Worm (Caenorhabditis elegans): ENCODE results near the gene tbh-1.

tbh-1 gene

DNA sequence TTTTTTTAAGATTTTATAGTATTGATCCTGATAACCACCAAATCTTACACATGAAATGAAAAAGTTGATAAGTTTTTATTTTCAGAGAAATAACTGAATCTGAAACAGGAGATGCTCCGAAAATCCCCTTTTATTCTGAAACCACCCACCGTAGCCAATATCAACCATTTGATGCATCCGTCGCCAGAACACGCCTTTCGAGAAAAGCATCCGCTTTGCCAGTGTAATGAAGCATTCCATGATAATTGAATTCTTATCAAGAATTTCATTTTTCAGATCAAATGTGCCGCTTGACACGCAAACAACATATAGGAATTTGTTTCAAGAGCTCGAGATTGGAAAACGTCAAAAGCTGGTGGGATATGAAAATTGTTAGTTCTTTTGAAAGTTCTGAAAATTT lies at the start of gene tbh-1:
tbh-1 (minus strand) TSS at position 101 of the 400 bp plus-strand sequence.
- TF ChIP-seq unc-62 (GFP tag; optimal IDR thresholded peaks at IDR 0.05), result no peak

DNA sequence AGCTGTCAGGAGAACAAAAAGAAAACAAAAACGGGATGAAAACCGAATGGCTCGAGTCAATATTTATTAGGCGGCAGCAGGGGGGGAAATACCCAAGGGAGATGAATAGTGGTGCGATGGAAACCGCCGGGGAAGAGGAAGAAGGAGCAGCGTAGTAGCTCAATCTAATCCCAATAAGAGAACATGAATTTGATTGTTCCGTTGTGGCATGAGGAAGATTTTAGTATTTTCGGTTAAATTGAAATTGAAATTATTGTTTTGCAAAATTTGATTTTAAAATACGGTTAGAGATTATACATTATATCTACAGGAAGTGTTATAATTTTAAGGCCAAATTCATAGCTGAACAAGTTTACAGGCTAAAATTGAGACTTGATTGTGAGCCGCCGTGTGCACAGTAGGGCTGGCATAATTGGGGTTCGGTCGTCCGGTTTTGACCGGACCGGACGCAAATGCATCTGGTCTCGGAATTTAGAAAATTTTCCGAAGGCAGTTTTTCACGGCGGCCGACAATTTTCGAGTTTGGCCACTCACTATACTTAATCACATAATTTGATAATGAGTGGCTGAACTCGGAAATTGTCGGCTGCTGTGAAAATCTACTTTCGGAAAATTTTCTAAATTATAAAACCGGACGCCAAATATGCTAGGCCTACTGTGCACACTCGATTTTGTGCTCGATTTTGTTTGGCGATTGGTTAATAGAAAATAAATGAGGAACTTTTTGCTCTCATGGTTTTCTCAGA lies 47.5 kb upstream of the tbh-1 start:
- no peak for TF ChIP-seq unc-62 (GFP tag; optimal IDR thresholded peaks at IDR 0.05)

DNA sequence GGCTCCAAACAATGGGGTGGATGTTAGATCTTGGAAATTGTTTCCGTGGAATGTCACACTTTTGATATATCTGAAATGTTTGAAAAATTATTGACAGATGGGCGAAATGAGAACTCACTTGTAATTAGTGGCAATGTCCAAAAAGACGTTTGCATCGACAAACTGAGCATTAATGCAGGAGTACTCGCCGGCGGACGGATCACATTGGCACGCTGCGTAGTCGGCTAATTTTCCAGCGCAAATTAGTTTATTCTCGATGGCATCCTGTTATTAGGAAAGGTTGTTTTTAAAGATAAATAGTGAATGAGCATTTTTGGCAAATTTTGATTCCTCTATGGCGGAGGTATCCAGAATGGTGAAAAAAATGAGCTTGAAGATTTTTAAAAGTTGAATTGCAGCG lies 46.1 kb upstream of the tbh-1 start:
- TF ChIP-seq unc-62 (GFP tag; optimal IDR thresholded peaks at IDR 0.05), result no peak

DNA sequence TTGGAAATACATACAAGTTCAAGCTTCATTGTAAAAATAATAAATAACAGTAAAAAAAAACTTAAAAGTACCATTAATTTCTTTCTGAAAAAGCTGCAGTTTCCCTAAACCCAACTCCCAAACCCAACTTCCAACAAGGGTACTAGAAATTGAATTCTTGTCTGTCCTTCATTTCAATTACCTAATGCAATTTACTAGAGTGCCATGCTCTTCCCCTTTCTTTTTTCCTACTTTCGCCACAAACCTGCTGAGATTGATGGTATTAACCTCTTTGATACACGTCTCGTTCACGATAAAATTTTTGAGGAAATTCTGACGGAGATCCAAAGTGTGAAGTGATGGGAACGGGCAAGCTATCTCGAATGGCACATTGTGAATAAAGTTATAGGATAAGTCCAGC lies 43.2 kb upstream of the tbh-1 start:
- no peak for TF ChIP-seq unc-62 (GFP tag; optimal IDR thresholded peaks at IDR 0.05)

DNA sequence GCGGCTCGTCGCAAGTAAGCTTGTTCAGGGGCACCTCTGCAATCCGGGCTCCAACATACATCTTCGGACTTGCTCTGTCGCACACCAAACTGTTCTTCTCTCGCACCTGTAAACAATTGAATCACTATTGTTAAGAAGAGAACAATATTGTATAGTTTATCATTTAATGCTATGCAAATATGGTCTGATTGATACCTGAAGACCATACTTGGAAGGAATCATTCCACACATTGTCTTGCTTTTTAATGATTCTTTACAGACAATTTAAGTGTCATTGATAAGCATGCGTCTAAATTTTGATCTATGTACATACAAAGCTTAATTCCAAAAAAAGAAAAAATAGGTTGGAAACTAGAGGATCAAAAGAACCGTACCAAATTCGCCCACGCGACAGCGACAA lies 42.2 kb upstream of the tbh-1 start:
- no peak for TF ChIP-seq unc-62 (GFP tag; optimal IDR thresholded peaks at IDR 0.05)

DNA sequence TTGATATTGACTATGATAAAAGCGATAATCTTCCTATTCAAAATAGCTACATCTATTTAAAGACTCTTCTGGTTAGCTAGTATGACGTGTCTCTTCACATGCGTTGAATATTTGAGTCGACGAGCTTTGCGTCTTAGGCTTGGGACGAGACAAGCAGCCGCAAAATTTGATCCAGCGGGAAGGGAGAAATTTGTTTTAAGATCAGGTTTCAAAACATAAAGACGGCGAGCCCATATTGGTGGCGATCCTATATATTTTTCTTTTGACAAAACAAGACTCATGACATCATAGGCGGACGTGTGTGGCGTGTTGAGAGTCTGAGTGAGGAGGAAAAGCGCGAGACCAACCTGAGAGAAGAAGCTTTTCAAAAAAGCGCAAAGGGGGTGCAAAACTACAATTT lies 40.8 kb upstream of the tbh-1 start:
- no peak for TF ChIP-seq unc-62 (GFP tag; optimal IDR thresholded peaks at IDR 0.05)

DNA sequence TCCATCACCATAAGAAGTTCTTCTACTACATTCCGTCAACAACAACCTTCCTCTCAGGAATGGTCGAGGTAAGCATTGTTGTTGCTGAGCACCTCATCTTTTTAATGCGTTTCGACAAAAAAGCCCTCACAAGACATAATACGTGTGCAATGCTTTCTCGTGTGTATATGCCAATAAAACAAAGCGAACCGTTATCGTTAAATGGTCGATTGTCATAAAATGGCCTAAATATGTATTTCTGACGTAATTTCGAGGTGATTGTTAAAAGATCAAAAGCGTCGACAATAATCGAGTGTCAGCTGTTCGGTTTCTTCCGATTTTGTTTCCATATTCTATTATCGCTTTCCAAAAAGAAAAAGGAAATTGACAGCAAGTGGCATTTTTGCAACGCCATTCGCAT lies 40.0 kb upstream of the tbh-1 start:
- no peak for TF ChIP-seq unc-62 (GFP tag; optimal IDR thresholded peaks at IDR 0.05)

DNA sequence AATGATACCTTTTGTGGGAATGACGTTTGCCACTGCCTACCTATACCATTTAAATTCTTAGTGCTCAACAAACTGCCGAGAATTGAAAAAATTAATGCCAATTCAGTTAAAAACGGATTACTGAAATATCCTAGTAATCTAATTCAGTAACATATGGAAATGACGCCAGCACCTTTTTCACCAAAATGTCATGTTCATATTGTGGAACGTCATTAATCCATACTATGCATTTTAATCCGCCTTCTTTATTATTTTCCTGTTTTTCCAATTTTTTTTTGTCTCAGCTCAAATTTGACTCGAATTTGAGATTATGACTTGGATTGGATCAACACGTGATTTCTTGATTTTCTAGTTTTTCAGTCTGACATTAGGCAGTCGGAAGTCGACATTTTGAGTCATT lies 36.7 kb upstream of the tbh-1 start:
- TF ChIP-seq unc-62 (GFP tag; optimal IDR thresholded peaks at IDR 0.05), result no peak

DNA sequence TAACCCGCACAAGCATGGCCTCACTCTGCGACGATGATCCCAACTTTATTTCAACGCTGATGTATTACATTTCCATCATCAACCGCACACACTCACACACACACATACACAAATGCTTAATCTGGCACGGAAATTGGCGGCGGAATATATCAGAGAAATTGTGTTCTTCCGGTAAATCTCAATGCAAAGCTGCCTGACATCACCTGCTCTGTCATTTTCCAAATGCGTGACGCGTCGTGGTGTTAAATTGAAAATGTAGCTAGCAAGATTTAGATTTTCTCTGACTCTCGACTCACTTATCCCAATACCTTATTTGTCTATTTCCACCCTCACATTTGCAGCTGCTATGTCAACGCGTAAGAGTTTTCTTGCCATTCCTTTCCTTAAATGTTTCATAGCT lies 34.6 kb upstream of the tbh-1 start:
- TF ChIP-seq unc-62 (GFP tag; optimal IDR thresholded peaks at IDR 0.05), result no peak

DNA sequence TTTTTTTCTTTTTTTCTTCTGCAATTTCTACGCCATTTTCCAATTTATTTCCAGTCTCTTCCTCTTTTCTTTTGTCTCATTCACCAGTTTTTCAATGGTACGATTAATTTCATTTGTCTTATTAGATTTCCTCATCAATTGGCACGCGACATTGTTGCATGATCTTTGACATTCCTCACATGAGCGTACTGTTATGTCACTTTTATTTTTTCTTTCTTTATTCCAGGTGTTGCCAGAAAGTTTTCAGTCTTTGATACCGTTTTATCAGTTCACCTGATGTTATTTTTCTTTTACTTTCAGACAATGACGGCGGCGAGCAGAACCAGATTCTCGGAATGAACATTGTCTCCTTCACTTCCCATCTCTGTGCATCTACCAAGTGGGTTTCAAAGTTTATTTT lies 32.7 kb upstream of the tbh-1 start, which contains the start of the genes olrn-1 and C02C6.14:
olrn-1 (plus strand) TSS at position 301 of the 400 bp plus-strand sequence.
C02C6.14 (plus strand) TSS at position 304 of the 400 bp plus-strand sequence.
- TF ChIP-seq unc-62 (GFP tag; optimal IDR thresholded peaks at IDR 0.05), result no peak

DNA sequence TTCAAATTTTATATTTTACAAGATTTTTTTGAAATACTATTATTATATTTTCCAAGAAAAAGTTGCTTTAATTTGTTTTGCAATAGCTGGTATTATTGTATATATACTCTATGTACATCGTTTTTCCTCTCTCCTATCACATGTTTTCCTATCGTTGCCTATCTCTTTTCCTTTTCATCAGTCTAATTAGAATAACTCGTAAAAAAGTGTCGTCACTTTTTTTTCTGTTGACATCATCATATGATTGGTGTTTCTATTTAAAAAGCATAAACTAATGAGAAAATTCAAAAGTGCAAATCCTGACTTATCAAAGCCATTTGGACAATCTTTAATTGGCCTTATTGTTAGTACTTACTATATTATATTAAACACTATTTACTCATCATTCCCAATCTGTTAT lies 31.3 kb upstream of the tbh-1 start:
- TF ChIP-seq unc-62 (GFP tag; optimal IDR thresholded peaks at IDR 0.05), result no peak

DNA sequence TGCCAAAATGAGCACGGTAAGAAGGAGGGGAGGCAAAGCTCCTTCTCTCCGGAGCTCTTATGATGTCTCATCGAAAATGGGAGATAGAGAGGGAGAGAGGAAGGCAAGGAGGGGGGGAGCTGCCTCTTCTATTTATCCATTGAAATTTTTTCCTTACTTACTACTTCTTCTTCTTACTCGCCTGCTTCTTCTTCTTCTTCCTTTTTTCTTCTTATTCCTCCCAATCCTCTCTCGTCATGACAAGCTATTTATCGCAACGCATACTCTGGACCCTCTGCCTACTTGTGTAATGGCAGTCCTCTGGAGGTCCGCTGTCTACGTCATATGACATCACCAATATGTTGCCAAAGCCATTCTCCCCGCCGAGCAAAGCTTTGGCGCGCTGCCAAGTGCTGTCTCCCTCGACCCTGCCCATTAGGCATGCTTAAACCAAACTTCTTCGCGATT lies 30.5 kb upstream of the tbh-1 start:
- TF ChIP-seq unc-62 (GFP tag; optimal IDR thresholded peaks at IDR 0.05), result no peak

DNA sequence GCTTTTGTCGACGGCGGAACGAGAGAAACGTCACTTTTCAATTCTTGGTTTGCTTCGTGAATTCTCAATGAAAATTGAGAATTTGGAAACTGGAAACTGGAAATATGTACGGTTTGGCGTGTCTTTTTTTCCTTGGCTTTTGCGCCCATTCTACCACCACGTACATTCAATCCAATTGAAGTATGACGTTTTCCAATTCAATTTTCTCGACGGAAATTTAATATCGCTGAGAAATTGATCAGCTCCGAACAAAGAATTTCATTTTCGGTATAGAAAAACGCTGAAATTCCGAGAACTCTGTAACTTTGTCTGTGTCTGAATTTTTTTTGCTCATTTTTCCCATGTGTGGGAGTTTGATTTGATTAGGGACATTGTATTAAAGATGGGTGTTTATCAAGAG lies 28.6 kb upstream of the tbh-1 start:
- TF ChIP-seq unc-62 (GFP tag; optimal IDR thresholded peaks at IDR 0.05), result no peak

DNA sequence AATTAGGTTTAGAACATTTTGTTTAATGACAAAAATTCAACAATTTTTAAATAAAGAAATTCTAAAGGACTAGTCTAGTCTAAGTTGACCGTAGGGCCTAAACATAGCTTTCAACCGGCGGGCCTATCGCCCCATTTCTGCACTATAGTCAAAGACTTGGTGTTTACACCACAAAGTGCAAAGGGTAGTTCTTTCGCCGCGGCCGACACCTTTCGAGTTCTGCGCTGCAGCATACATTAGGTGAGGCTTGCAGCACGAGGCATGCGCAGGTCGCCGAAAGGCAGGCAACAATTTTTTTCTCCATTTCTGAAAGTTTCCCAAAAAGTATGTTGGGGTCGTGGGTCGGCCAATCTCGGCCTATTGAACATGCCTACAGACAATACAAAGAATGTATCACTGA lies 23.8 kb upstream of the tbh-1 start:
- TF ChIP-seq unc-62 (GFP tag; optimal IDR thresholded peaks at IDR 0.05), result no peak

DNA sequence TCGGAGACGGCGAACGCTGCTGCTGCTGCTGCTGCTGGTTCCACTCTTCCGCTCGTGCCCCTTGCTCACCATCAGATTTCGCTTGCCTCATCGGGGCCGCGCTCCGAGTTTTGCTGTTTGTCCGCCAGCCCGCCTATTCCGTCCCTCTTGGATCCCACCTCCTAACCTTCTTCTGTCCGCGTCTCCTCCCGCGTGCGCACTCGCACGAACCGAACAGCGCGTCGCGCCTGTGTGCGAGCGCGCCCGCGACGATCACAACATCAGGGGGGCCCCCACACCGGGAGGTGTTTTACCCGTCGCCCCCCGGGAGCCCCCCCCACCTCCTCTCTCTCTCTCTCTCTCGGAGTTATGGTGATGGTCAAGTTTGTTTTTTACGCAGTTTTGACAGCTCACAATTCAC lies 11.1 kb upstream of the tbh-1 start:
- TF ChIP-seq unc-62 (GFP tag; optimal IDR thresholded peaks at IDR 0.05), result no peak

DNA sequence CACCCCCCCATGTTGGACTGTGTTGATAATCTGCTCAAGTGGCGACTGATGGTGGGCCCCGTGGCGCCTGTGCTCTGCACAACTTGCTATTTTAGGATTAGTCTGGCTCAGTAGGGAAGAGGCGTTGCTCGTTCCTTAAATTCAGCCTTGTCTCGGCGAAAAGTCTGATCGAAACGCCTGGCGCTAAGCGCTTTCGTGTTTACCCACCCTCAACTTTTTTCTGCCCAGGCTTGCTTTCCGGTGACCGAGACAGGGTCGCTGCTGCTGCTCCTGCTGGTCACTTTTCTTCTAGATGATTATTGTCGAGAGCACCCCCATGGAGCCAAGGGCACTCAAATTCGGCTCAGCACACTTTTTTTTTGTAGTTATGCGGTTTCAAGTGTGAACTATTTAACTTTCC lies 9.9 kb upstream of the tbh-1 start:
- TF ChIP-seq unc-62 (GFP tag; optimal IDR thresholded peaks at IDR 0.05), result no peak

DNA sequence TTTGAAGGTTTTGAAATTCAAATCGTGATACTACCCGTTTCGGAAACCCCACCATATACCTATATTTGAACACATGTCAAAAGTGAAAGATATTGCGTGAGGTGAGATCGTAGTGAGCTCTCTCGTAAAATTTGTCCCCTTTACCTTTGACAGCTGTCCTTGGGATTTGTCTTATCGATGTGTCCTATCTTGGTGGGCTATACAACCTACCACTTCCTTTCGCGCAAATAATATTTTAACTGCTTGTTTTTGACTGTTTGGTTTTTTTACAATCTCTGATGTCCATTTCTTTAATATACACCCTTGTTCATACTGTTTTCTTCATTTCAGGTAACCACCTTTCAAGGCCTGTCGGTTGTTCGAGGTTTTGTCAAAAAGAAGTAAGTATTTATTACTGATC lies 5.0 kb upstream of the tbh-1 start, which contains the start of gene eat-20:
eat-20 (plus strand) TSS at position 331 of the 400 bp plus-strand sequence.
- no peak for TF ChIP-seq unc-62 (GFP tag; optimal IDR thresholded peaks at IDR 0.05)
